Fruit fly (Drosophila melanogaster): Measurements from ENCODE around the gene Mtp.

dm6 chr2L:20951320-20951719 is 28.6 kb upstream of the Mtp start:
- TF ChIP-seq Sox14 (GFP tag; optimal IDR thresholded peaks at IDR 0.05) (no peak), achi (GFP tag; optimal IDR thresholded peaks at IDR 0.05) (no peak), Lpt (GFP tag; optimal IDR thresholded peaks at IDR 0.05) (no peak), CG9139 (GFP tag; optimal IDR thresholded peaks at IDR 0.05) (no peak), fd59A (GFP tag; optimal IDR thresholded peaks at IDR 0.05) (no peak)

Measured in whole organism, prepupa.